Worm (Caenorhabditis elegans): ENCODE results near the gene Y71H2AM.3.

- TF ChIP-seq ama-1 (optimal IDR thresholded peaks at IDR 0.05) (no peak), hmg-4 (GFP tag; optimal IDR thresholded peaks at IDR 0.05) (peak; percentile 79), tra-4 (tag; optimal IDR thresholded peaks at IDR 0.05) (peak; percentile 55), pes-1 (GFP tag; IDR thresholded peaks at IDR 0.05) (peak; percentile 87), aly-1 (tag; optimal IDR thresholded peaks at IDR 0.05) (peak; percentile 80), tbx-11 (GFP tag; IDR thresholded peaks at IDR 0.05) (peak; percentile 81), ceh-36 (tag; optimal IDR thresholded peaks at IDR 0.05) (peak; percentile 75), tbx-37 (GFP tag; conservative IDR thresholded peaks at IDR 0.05) (peak; percentile 79), flt-1 (GFP tag; IDR thresholded peaks at IDR 0.05) (peak; percentile 73; the same call in 1 of the 2 replicates), ets-7 (tag; optimal IDR thresholded peaks at IDR 0.05) (peak; percentile 58), hnd-1 (tag; optimal IDR thresholded peaks at IDR 0.05) (peak; percentile 68), ceh-13 (GFP tag; optimal IDR thresholded peaks at IDR 0.05) (peak; percentile 70)
Observed at ce11 chrIII:2768635-2769034, 36.6 kb upstream of the Y71H2AM.3 start, which contains the start of gene swsn-3.

Measured in whole organism, early embryonic.